Fruit fly (Drosophila melanogaster): Measurements from ENCODE around the gene HP1b.

Gene HP1b

DNA sequence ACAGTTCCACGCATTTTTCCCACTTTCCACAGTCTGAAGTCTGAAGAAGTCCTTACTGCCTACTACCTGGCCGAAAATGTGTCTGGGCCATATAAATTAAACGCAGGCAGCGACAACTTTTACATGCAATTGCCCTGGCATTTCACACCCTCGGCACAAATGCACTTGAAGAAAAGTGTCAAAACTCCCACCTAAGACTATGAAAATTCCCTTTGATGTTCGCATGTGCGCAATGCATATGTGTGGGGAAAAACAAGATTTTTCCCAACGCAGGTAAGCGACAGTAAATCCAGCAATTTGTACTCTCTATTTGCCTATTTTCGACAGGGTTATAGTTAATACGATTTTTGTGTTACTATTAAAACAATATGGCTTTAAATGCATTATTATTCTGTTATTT, 48.6 kb downstream of the HP1b start:
- TF ChIP-seq Blimp-1 (GFP tag; optimal IDR thresholded peaks at IDR 0.05) (no peak), CG6163 (GFP tag; IDR thresholded peaks at IDR 0.05) (no peak), acj6 (GFP tag; optimal IDR thresholded peaks at IDR 0.05) (no peak), Met (GFP tag; optimal IDR thresholded peaks at IDR 0.05) (no peak), Ets21C (GFP tag; optimal IDR thresholded peaks at IDR 0.05) (no peak), CG16779 (tag; optimal IDR thresholded peaks at IDR 0.05) (no peak), CG6792 (GFP tag; optimal IDR thresholded peaks at IDR 0.05) (no peak), fd59A (GFP tag; optimal IDR thresholded peaks at IDR 0.05) (no peak), CG3919 (GFP tag; optimal IDR thresholded peaks at IDR 0.05) (no peak), lz (GFP tag; optimal IDR thresholded peaks at IDR 0.05) (no peak)

DNA sequence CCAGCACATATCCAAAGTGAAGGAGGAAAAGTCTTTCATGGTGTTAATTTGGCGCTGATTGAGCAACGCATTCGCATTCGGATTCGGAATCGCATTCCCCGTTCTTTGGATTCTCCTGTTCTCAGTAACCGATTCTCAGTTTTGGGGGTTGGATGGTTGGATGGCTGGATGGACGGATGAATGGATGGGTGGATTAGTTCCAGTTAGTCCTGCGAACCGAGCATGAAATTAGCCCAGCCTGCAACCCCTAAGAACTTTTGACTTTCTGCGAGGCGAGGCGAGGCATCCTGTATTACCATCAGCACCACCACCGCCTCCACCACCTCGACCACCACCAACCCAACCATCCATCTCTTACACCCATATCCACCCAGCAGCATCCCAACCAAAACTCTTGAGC, 49.4 kb downstream of the HP1b start:
- no peak for TF ChIP-seq acj6 (GFP tag; optimal IDR thresholded peaks at IDR 0.05)
- no peak for TF ChIP-seq esn (GFP tag; optimal IDR thresholded peaks at IDR 0.05)
- no peak for TF ChIP-seq dsx (GFP tag; optimal IDR thresholded peaks at IDR 0.05; ENCODE audit: poor library complexity, severe bottlenecking)
- TF ChIP-seq Blimp-1 (GFP tag; optimal IDR thresholded peaks at IDR 0.05) = no peak
- TF ChIP-seq Ets96B (tag; optimal IDR thresholded peaks at IDR 0.05) = no peak
- TF ChIP-seq CG32006 (GFP tag; optimal IDR thresholded peaks at IDR 0.05) = no peak
- TF ChIP-seq CG6854 (GFP tag; optimal IDR thresholded peaks at IDR 0.05) = no peak
- no peak for TF ChIP-seq OdsH (GFP tag; optimal IDR thresholded peaks at IDR 0.05)

DNA sequence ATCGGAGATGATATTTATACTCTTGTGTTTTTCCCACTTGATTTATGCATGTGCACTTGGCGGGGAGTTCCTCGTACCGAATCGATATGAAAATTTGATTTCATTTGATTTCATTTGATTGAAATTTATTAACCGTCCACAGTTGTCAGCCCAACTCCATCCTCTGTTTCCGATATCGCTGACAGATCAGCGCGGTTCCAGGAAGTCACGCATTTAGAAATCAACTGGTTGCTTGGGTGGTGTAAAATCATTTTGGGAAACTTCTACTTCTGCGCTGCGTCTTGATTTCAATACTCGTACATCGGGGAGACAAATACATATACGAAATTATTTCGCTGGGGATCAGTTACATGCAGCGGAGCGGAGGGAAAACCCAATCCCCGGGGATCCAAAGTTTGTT, 50.7 kb downstream of the HP1b start:
- TF ChIP-seq Eip75B (GFP tag; optimal IDR thresholded peaks at IDR 0.05) = no peak
- no peak for TF ChIP-seq CG31627 (GFP tag; optimal IDR thresholded peaks at IDR 0.05)
